Fruit fly (Drosophila melanogaster) Kc167 (cell line): Measurements from ENCODE around the gene IscU.

Experiments used
- Sin3A ChIP-seq: fragments of >200 bp; optimal IDR thresholded peaks from 2 replicates; lab custom pipeline; 2018; ENCODE audit warnings: missing external identifiers
- psq ChIP-seq: fragments of >200 bp; optimal IDR thresholded peaks from 2 replicates; lab custom pipeline; 2017; ENCODE audit warnings: missing external identifiers
- ttk ChIP-seq: sonication (Bioruptor generic); optimal IDR thresholded peaks from 2 replicates; lab custom pipeline; 2017; ENCODE audit warnings: missing external identifiers

dm6 chr3R:8809712-8810111, 14.3 kb downstream of the IscU start:
- TF ChIP-seq ttk (lab: Kevin White, UChicago) (no peak), Sin3A (no peak), psq (lab: Kevin White, UChicago) (no peak)
